Fruit fly (Drosophila melanogaster): ENCODE data around the gene CG4743.

The CG4743 gene

DNA sequence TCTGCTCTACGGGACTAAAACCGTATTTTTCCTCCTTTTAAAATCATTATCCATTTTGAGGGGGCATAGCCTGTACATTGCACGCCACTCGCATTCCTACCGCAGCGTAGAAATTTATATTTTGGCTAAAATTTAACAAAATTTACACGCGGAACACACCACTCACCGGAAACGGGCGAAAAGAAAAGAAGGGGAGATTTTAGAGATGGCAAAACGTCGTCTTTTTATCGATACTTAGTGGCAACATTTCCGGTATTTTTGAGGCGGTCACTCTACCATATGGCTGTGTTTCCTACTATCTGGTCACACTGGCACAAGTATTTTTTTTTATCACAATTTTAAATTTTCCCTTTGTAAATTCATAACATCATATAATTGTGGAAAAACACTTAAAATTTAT lies 4.5 kb upstream of the CG4743 start, which contains the start of gene RpL27:
Gene RpL27, minus strand, starts transcription at position 193 of the 400 bp plus-strand sequence.
- TF ChIP-seq Mnt (GFP tag; optimal IDR thresholded peaks at IDR 0.05) (peak; percentile 88), CG5204 (GFP tag; optimal IDR thresholded peaks at IDR 0.05) (peak; percentile 76), cnc (optimal IDR thresholded peaks at IDR 0.05) (no peak), CG7101 (tag; optimal IDR thresholded peaks at IDR 0.05) (peak; percentile 89), CG7045 (GFP tag; optimal IDR thresholded peaks at IDR 0.05) (peak; percentile 82), Hr96 (GFP tag; optimal IDR thresholded peaks at IDR 0.05) (no peak), tj (GFP tag; optimal IDR thresholded peaks at IDR 0.05) (peak; percentile 59), bab1 (GFP tag; optimal IDR thresholded peaks at IDR 0.05) (peak; percentile 91), CG1620 (GFP tag; optimal IDR thresholded peaks at IDR 0.05) (peak; percentile 77), CG33017 (tag; optimal IDR thresholded peaks at IDR 0.05) (peak; percentile 77), ovo (GFP tag; optimal IDR thresholded peaks at IDR 0.05) (peak; percentile 80), Clk (GFP tag; optimal IDR thresholded peaks at IDR 0.05) (peak; percentile 62), pad (GFP tag; optimal IDR thresholded peaks at IDR 0.05) (peak; percentile 92), CG11617 (GFP tag; optimal IDR thresholded peaks at IDR 0.05) (peak; percentile 88), toe (GFP tag; optimal IDR thresholded peaks at IDR 0.05) (peak; percentile 67), kay (GFP tag; ENCODE audit: borderline replicate concordance) (no peak), CG14711 (tag; optimal IDR thresholded peaks at IDR 0.05) (peak; percentile 69), cic (GFP tag; optimal IDR thresholded peaks at IDR 0.05) (peak; percentile 40), CG12768 (GFP tag; optimal IDR thresholded peaks at IDR 0.05) (peak; percentile 81), Crg-1 (GFP tag; optimal IDR thresholded peaks at IDR 0.05) (peak; percentile 75)

DNA sequence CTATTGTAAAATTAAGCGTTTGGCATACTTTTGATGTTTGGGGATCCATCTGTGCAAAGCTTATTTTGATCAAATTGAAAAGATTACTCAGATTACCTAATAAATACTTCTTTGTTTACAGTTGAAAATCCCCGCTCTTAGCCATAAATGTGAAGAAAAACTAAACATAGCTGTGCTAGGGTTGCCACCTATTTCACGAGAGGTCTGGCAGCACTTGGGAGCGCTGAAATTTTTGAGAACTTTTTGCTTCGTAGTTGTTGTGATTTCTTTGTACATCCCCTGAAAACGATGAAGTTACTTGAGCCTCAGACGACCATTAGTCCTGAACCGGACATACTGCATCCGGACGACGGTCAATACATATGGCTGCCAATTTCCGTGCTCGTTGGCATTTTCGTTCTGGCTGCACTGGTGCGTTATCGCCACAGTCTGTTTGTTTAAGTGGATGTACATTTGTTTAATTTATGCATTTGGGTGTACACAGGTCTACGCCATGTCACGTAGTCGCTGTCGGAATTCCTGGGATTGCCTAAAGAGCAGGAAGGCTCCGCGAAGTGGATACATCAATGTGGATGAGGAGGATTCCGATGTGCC lies 1.8 kb downstream of the CG4743 start, which contains the start of the genes CG4730 and CG5039:
Gene CG4730, minus strand, starts transcription at position 194 of the 594 bp plus-strand sequence.
Gene CG5039, plus strand, starts transcription at position 195 of the 594 bp plus-strand sequence.
- no peak for TF ChIP-seq cic (GFP tag; optimal IDR thresholded peaks at IDR 0.05)
- TF ChIP-seq Crg-1 (GFP tag; optimal IDR thresholded peaks at IDR 0.05) = peak; percentile 49
- TF ChIP-seq CG1620 (GFP tag; optimal IDR thresholded peaks at IDR 0.05) = no peak
- TF ChIP-seq CG7045 (GFP tag; optimal IDR thresholded peaks at IDR 0.05) = no peak
- no peak for TF ChIP-seq CG12768 (GFP tag; optimal IDR thresholded peaks at IDR 0.05)
- peak; percentile 28 for TF ChIP-seq CG7101 (tag; optimal IDR thresholded peaks at IDR 0.05)
- TF ChIP-seq bab1 (GFP tag; optimal IDR thresholded peaks at IDR 0.05) = peak; percentile 36
- TF ChIP-seq tj (GFP tag; optimal IDR thresholded peaks at IDR 0.05) = peak; percentile 2
- TF ChIP-seq ovo (GFP tag; optimal IDR thresholded peaks at IDR 0.05) = no peak
- TF ChIP-seq Hr96 (GFP tag; optimal IDR thresholded peaks at IDR 0.05) = no peak
- peak; percentile 62 for TF ChIP-seq CG14711 (tag; optimal IDR thresholded peaks at IDR 0.05)
- no peak for TF ChIP-seq pad (GFP tag; optimal IDR thresholded peaks at IDR 0.05)
- TF ChIP-seq Clk (GFP tag; optimal IDR thresholded peaks at IDR 0.05) = no peak
- peak; percentile 39 for TF ChIP-seq CG11617 (GFP tag; optimal IDR thresholded peaks at IDR 0.05)

dm6 chr3R:25665509-25665908 lies 14.8 kb downstream of the CG4743 start, which contains the start of gene Lgr3:
TSS of gene Lgr3 (plus strand) at chr3R:25665809.
- TF ChIP-seq pad (GFP tag; optimal IDR thresholded peaks at IDR 0.05) = no peak
- TF ChIP-seq kay (GFP tag; ENCODE audit: borderline replicate concordance) = no peak
- TF ChIP-seq CG11617 (GFP tag; optimal IDR thresholded peaks at IDR 0.05) = no peak
- no peak for TF ChIP-seq Crg-1 (GFP tag; optimal IDR thresholded peaks at IDR 0.05)
- no peak for TF ChIP-seq Hr96 (GFP tag; optimal IDR thresholded peaks at IDR 0.05)
- TF ChIP-seq toe (GFP tag; optimal IDR thresholded peaks at IDR 0.05) = no peak
- TF ChIP-seq CG33017 (tag; optimal IDR thresholded peaks at IDR 0.05) = no peak
- TF ChIP-seq Mnt (GFP tag; optimal IDR thresholded peaks at IDR 0.05) = no peak
- no peak for TF ChIP-seq CG7045 (GFP tag; optimal IDR thresholded peaks at IDR 0.05)
- TF ChIP-seq CG1620 (GFP tag; optimal IDR thresholded peaks at IDR 0.05) = no peak
- no peak for TF ChIP-seq CG14711 (tag; optimal IDR thresholded peaks at IDR 0.05)
- TF ChIP-seq CG7101 (tag; optimal IDR thresholded peaks at IDR 0.05) = no peak
- TF ChIP-seq CG12768 (GFP tag; optimal IDR thresholded peaks at IDR 0.05) = no peak
- TF ChIP-seq cnc (optimal IDR thresholded peaks at IDR 0.05) = no peak
- no peak for TF ChIP-seq cic (GFP tag; optimal IDR thresholded peaks at IDR 0.05)

- TF ChIP-seq CG11617 (GFP tag; optimal IDR thresholded peaks at IDR 0.05) (no peak), cic (GFP tag; optimal IDR thresholded peaks at IDR 0.05) (no peak), Clk (GFP tag; optimal IDR thresholded peaks at IDR 0.05) (no peak)
These were observed 18.0 kb downstream of the CG4743 start for dm6 chr3R:25662358-25662757.

DNA sequence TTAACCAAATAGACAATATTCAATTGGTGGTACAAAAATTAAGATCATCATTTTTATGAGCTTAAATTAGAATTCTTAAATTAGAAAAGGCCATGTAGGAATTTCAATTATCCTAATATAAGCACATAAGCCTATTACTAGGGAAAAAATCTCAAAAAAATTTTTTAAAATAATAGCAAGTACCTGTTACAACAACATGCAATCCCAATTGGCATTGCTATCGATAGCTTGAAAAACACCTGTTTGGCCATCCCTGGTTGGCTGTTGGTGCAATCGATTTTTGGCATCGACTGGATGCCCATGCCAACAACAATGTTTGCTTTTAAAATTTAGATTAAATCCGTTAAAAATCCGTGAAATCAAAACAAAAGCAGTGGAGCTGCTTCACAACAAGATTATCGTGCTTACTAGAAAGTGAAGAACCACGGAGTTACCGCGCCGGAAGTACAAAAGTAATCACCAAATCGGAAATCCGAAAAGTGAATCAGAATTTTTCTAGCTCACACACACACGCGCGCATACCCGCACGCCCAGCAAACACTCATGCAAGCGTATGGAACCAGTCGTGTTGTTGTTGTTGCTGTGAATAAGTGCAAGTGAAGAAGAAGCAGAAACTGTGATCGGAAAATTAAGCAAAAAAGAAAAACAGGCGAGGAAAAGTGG lies 18.7 kb downstream of the CG4743 start, which contains the start of gene RASSF8:
Gene RASSF8, plus strand, starts transcription at position 265 of the 663 bp plus-strand sequence.
- peak; percentile 12 for TF ChIP-seq CG7045 (GFP tag; optimal IDR thresholded peaks at IDR 0.05)
- TF ChIP-seq CG12768 (GFP tag; optimal IDR thresholded peaks at IDR 0.05) = no peak
- no peak for TF ChIP-seq cnc (optimal IDR thresholded peaks at IDR 0.05)
- TF ChIP-seq Hr96 (GFP tag; optimal IDR thresholded peaks at IDR 0.05) = peak; percentile 49
- TF ChIP-seq bab1 (GFP tag; optimal IDR thresholded peaks at IDR 0.05) = peak; percentile 54
- no peak for TF ChIP-seq CG33017 (tag; optimal IDR thresholded peaks at IDR 0.05)
- no peak for TF ChIP-seq CG11617 (GFP tag; optimal IDR thresholded peaks at IDR 0.05)
- TF ChIP-seq cic (GFP tag; optimal IDR thresholded peaks at IDR 0.05) = no peak
- peak; percentile 74 for TF ChIP-seq CG5204 (GFP tag; optimal IDR thresholded peaks at IDR 0.05)
- TF ChIP-seq CG7101 (tag; optimal IDR thresholded peaks at IDR 0.05) = no peak
- no peak for TF ChIP-seq kay (GFP tag; ENCODE audit: borderline replicate concordance)
- no peak for TF ChIP-seq CG14711 (tag; optimal IDR thresholded peaks at IDR 0.05)
- no peak for TF ChIP-seq Crg-1 (GFP tag; optimal IDR thresholded peaks at IDR 0.05)
- TF ChIP-seq tj (GFP tag; optimal IDR thresholded peaks at IDR 0.05) = no peak
- peak; percentile 29 for TF ChIP-seq CG1620 (GFP tag; optimal IDR thresholded peaks at IDR 0.05)
- no peak for TF ChIP-seq pad (GFP tag; optimal IDR thresholded peaks at IDR 0.05)
- no peak for TF ChIP-seq Clk (GFP tag; optimal IDR thresholded peaks at IDR 0.05)
- TF ChIP-seq Mnt (GFP tag; optimal IDR thresholded peaks at IDR 0.05) = peak; percentile 42
- TF ChIP-seq toe (GFP tag; optimal IDR thresholded peaks at IDR 0.05) = peak; percentile 69
- no peak for TF ChIP-seq ovo (GFP tag; optimal IDR thresholded peaks at IDR 0.05)

All from whole organism, adult.